Fruit fly (Drosophila melanogaster) whole organism, larva: ENCODE results near the gene RIOK2.

Experiments used
- noc ChIP-seq: fragments of 200-800 bp; sonication (Bioruptor generic); optimal IDR thresholded peaks from 3 replicates; lab custom pipeline; 2019; ENCODE audit warnings: missing biosample characterization, mild to moderate bottlenecking, missing genetic modification characterization, moderate library complexity

Gene RIOK2

DNA sequence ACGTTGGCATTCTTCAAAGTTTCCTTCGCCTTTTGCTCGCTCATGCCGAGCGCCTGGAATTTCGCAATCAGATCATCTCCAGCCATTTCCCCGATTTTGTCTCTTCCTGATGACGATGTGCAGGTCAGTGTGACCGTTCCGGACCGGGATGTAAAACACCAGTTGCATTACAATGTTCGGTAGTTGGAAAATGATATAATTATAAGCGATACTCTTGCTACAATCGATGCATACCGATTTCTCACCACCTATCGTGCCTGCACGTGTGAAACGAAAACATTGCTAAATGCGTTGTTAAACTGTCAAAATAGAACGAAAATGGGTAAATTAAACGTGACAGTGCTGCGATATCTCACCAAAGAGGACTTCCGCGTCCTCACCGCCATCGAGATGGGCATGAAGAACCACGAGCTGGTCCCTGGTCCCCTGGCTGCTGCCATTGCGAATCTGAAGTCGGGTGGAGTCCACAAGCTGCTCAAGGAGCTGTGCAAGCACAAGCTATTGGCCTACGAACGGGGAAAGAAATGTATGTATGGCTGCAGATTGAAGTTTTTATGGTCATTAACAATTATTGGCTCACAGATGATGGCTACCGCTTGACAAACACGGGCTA lies at the start of gene RIOK2, which contains the start of gene GlnRS:
Gene RIOK2, plus strand, starts transcription at position 256 of the 613 bp plus-strand sequence.
Gene GlnRS, minus strand, starts transcription at position 133 of the 613 bp plus-strand sequence.
- TF ChIP-seq noc: peak; percentile 5

DNA sequence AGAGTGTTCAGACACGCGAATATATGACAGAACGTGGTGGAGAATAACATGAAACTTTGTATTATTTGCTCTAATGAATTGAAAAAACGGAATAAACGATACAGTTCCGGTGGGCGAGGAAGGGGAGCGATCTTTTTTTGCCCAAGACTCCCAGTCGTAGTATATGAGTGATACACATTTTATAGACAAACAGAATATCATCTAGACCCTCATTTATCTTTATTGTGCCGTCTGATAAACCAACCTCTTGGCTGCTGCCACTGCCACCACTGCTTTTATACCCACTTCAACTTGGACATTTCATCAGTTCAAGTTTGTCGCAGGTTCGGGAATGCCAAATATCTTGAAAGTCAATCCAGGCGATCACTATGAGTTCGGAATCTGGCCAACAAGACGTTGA lies 49.6 kb upstream of the RIOK2 start, which contains the start of gene CG31106:
Gene CG31106, plus strand, starts transcription at position 301 of the 400 bp plus-strand sequence.
- TF ChIP-seq noc: no peak

DNA sequence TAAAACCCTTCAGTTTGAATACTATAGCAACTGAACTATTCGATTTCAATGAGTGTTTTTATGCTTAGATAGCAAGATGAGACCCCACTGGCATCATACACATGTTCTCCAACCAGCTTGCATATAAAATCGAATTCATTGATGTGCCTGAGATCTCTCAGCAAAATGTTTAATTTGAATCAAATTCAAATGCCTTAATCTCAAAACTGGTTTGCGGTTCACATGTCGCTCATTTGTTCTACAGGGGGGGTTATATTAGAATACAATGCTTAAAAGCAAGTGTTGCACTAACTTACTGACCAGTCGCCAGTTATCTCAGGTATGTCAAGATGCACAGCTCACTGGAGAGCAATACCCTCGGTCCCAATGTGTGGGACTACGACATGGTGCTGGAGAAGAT lies 46.6 kb upstream of the RIOK2 start, which contains the start of gene CG31103:
Gene CG31103, plus strand, starts transcription at position 301 of the 400 bp plus-strand sequence.
- no peak for TF ChIP-seq noc

- TF ChIP-seq noc: no peak
Observed at dm6 chr3R:25221203-25221807, 44.3 kb upstream of the RIOK2 start, which contains the start of gene Alg9. Gene Alg9 (plus strand): TSS chr3R:25221589.

- TF ChIP-seq noc: no peak
Observed at dm6 chr3R:25225483-25225882, 40.2 kb upstream of the RIOK2 start.

DNA sequence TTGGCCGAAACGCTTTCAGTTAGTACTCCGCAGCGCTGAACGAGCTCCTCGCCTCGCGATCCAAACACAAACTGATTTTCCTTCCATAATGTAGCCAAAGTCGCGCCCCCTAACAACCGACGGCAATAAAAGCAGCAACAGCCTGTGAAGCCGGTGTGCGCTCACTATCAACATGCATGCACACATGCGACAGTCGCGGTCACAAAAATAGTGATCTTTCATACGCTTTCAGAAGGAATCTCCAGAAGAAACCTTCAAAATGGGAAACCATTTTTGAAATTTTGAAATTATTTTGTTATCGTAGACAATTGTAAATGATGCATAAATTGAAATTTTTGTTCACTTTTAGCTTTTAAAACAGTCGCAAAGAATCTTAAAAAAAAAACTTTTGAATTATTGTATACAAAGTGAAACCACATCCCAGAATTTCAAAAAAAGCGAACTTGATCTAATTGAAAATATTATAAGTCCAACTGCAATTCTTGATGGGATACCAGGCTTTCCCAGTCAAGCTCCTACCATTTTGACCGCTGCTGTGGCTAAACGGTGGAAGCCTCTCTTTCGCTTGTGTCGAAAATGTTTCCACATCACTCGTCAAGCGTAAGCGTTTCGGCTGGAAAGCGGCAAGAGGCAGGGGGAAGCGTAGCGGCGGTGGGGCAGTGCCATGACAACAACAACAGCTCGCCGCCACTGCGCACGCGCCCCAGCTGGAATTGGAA lies 33.2 kb upstream of the RIOK2 start, which contains the start of gene Cad96Cb:
Gene Cad96Cb, minus strand, starts transcription at position 51 of the 719 bp plus-strand sequence.
- no peak for TF ChIP-seq noc

- no peak for TF ChIP-seq noc
Observed at dm6 chr3R:25235362-25235761, 30.3 kb upstream of the RIOK2 start, which contains the start of gene Sil1. Gene Sil1 (minus strand): TSS chr3R:25235529.

DNA sequence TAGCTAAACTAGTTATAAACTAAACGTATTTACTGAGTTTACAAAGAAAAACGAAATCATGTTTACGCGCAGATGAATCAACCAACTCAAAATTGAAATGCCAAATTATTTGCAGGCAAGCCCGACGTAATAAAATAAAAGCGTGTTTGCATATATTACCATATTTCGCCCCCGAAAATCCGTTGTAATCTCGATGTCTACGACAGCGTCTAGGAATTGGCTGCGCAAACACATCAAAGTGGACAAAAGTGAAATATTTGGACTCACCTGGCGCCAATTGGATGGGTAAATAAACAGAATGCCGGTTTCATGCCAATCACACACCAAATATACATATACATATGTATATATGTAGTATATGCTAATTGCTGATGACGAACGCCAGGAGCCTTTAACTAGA lies 29.5 kb upstream of the RIOK2 start:
- TF ChIP-seq noc: no peak

- TF ChIP-seq noc: no peak
Observed at dm6 chr3R:25237314-25237713, 28.3 kb upstream of the RIOK2 start, which contains the start of gene Jhbp7. Gene Jhbp7 (plus strand): TSS chr3R:25237614.

DNA sequence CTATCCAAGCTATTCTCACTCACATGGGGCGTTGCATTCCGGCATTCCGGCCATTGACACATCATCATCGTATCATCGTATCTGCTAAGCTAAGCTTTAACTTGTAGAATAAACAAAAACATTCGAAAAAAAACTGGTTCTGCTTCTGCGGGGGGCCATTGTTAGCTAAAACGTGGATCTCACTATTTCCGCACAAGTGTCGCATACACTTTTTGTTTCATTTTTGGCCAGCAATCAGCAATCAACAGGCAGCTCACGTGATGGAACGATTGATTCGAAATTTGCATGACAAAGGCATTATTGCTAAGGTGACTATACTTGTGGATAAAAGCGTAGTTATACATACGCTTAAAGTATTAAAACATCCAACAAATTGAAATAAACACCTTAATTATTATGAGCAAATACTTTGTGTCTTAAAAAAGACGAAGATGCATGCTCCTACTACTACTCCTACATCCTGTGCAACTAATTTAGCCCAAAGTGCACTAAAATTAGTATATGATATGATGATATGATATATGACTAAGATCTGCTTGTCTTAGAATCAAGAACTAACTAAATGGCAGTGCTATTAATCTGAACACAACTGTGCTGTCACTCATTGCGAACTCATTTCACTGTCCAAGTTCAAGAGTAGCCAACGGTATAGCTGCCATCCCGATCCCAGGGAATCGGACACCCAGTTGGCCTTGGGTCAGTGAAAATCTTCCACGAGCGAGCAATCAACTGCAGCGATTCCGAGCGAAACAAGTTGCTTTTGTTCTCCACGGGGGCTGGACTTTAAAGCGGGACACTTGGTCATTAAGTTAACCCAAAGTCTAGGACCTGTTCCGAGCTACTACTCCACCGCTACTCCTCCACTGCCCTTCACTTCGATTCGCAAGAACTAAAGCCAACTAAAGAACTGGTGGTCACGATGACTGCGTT lies 26.6 kb upstream of the RIOK2 start:
- TF ChIP-seq noc: no peak

DNA sequence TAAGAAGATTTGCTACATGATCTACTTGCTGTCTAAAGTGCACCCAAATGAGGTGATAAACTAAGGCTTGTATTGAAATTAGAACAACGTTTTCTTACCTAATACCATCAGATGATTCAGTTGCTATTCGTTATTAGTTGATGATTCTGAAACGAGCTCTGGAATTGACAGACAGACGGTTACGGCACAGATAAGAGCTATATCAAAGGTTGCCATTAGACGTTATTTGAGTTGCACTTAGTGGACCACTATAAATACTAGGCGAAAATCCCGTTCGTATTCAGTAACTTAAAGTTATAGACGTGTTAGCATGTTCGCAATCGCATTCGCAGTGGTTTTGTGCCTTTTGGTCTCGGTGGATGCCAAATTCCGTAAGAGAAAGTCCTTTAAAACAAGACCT lies 25.8 kb upstream of the RIOK2 start, which contains the start of gene to:
Gene to, plus strand, starts transcription at position 301 of the 400 bp plus-strand sequence.
- TF ChIP-seq noc: no peak

- TF ChIP-seq noc: no peak
Observed at dm6 chr3R:25241507-25242070, 24.1 kb upstream of the RIOK2 start, which contains the start of gene CG11854. Gene CG11854 (plus strand): TSS chr3R:25242020.

DNA sequence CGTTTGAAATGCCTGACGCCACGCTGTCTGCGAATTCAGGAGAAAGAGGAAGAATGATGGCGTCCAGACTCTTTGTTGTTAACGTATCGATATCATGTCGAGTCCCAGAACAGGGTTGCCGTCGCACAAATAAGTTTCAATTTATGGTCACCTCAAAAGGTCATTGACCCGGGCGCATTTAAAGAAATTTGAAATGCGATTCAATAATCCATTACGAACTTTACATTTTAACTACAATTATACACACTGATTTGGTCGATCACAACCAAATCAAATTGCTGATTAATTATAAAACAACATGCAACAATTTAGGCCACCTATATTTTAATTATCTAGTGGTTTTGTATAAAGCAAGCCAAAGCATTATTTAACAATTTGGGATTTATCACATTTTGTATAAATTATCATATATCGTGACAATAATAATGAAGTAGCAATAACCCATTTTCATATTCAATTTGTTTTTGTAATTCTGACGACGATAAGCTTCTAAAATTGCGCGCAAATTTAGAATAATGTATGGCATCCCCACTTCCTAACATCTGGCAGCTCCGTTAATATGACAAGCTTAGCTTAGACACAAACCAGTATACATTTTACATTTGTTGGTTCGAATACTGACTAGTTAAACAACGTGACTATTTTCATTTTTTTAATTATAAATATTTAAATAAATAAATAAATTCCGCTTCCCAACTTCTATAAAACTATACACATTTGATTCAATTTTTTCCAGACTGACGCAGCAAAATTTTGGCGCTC lies 20.4 kb upstream of the RIOK2 start, which contains the start of gene bam:
Gene bam, minus strand, starts transcription at position 58 of the 762 bp plus-strand sequence.
- no peak for TF ChIP-seq noc

dm6 chr3R:25247379-25247869 lies 18.2 kb upstream of the RIOK2 start, which contains the start of the genes RpS27 and Nup37:
Gene RpS27 (minus strand): TSS chr3R:25247514.
Gene Nup37 (plus strand): TSS chr3R:25247658.
- TF ChIP-seq noc: peak; percentile 86
